Worm (Caenorhabditis elegans): ENCODE results near the gene cyp-14A2.

Gene cyp-14A2

ce11 chrX:13278876-13279275 is 9.4 kb upstream of the cyp-14A2 start, which contains the start of gene phf-33:
Gene phf-33, minus strand, starts transcription at chrX:13278976.
- TF ChIP-seq tlf-1 (GFP tag; optimal IDR thresholded peaks at IDR 0.05) (no peak), nfyb-1 (GFP tag; IDR thresholded peaks at IDR 0.05) (no peak), lsl-1 (GFP tag; optimal IDR thresholded peaks at IDR 0.05) (no peak), madf-8 (GFP tag; conservative IDR thresholded peaks at IDR 0.05) (no peak), die-1 (tag; optimal IDR thresholded peaks at IDR 0.05) (no peak), tbp1 (GFP tag; optimal IDR thresholded peaks at IDR 0.05) (no peak), snpc-3.4 (tag; optimal IDR thresholded peaks at IDR 0.05) (no peak), snpc-4 (GFP tag; optimal IDR thresholded peaks at IDR 0.05) (no peak), snpc-4 (tag; optimal IDR thresholded peaks at IDR 0.05) (no peak), lir-1 (GFP tag; conservative IDR thresholded peaks at IDR 0.05) (no peak)

ce11 chrX:13274102-13274501 is 4.6 kb upstream of the cyp-14A2 start, which contains the start of gene cyp-14A3:
Gene cyp-14A3, minus strand, starts transcription at chrX:13274202.
- TF ChIP-seq B0035.1 (tag; optimal IDR thresholded peaks at IDR 0.05) (no peak), die-1 (tag; optimal IDR thresholded peaks at IDR 0.05) (no peak), zfh-2 (GFP tag; conservative IDR thresholded peaks at IDR 0.05) (no peak), C06A6.2 (GFP tag; conservative IDR thresholded peaks at IDR 0.05) (no peak), C17E4.6 (GFP tag; IDR thresholded peaks at IDR 0.05) (no peak), mel-28 (tag; optimal IDR thresholded peaks at IDR 0.05; ENCODE audit: borderline replicate concordance) (no peak), B0261.1 (tag; optimal IDR thresholded peaks at IDR 0.05) (no peak), hrde-1 (tag; optimal IDR thresholded peaks at IDR 0.05; ENCODE audit: borderline replicate concordance) (no peak), F49E8.2 (tag; optimal IDR thresholded peaks at IDR 0.05; ENCODE audit: insufficient read depth) (no peak), snpc-1.1 (tag; optimal IDR thresholded peaks at IDR 0.05; ENCODE audit: insufficient read depth) (no peak), lin-54 (GFP tag; optimal IDR thresholded peaks at IDR 0.05) (no peak), snpc-1.3 (tag; optimal IDR thresholded peaks at IDR 0.05; ENCODE audit: insufficient read depth) (no peak), F37B4.10 (GFP tag; IDR thresholded peaks at IDR 0.05) (no peak), snpc-3.4 (tag; optimal IDR thresholded peaks at IDR 0.05) (no peak), nfya-2 (GFP tag; IDR thresholded peaks at IDR 0.05) (no peak), egrh-3 (GFP tag; IDR thresholded peaks at IDR 0.05) (no peak), egl-44 (GFP tag; IDR thresholded peaks at IDR 0.05) (no peak), akir-1 (GFP tag; optimal IDR thresholded peaks at IDR 0.05) (no peak), sea-2 (GFP tag; IDR thresholded peaks at IDR 0.05) (no peak)

ce11 chrX:13267230-13267629 is 2.3 kb downstream of the cyp-14A2 start, which contains the start of gene cyp-14A1:
Gene cyp-14A1, minus strand, starts transcription at chrX:13267355.
- TF ChIP-seq dpl-1 (GFP tag; optimal IDR thresholded peaks at IDR 0.05) (no peak), B0035.1 (tag; optimal IDR thresholded peaks at IDR 0.05) (no peak), nfya-1 (tag; optimal IDR thresholded peaks at IDR 0.05; ENCODE audit: borderline replicate concordance, insufficient read depth) (no peak), somi-1 (GFP tag; optimal IDR thresholded peaks at IDR 0.05) (no peak)

ce11 chrX:13264550-13264949 is 4.9 kb downstream of the cyp-14A2 start:
- TF ChIP-seq rcor-1 (GFP tag; IDR thresholded peaks at IDR 0.05): peak; percentile 85
- no peak for TF ChIP-seq F55B11.4 (tag; optimal IDR thresholded peaks at IDR 0.05; ENCODE audit: borderline replicate concordance, insufficient read depth)
- TF ChIP-seq ztf-26 (tag; optimal IDR thresholded peaks at IDR 0.05): no peak
- TF ChIP-seq egl-44 (GFP tag; IDR thresholded peaks at IDR 0.05): peak; percentile 83
- no peak for TF ChIP-seq attf-6 (GFP tag; IDR thresholded peaks at IDR 0.05)
- peak; percentile 62 for TF ChIP-seq fkh-3 (tag; optimal IDR thresholded peaks at IDR 0.05)
- TF ChIP-seq B0019.2 (GFP tag; conservative IDR thresholded peaks at IDR 0.05): no peak
- TF ChIP-seq repo-1 (tag; optimal IDR thresholded peaks at IDR 0.05): peak; percentile 48
- no peak for TF ChIP-seq xnd-1 (tag; optimal IDR thresholded peaks at IDR 0.05)
- TF ChIP-seq unc-130 (GFP tag; optimal IDR thresholded peaks at IDR 0.05): peak; percentile 30
- TF ChIP-seq hmg-1.2 (GFP tag; IDR thresholded peaks at IDR 0.05): peak; percentile 83
- peak; percentile 61 for TF ChIP-seq hrde-1 (tag; optimal IDR thresholded peaks at IDR 0.05; ENCODE audit: borderline replicate concordance)
- peak; percentile 88 for TF ChIP-seq him-1 (tag; optimal IDR thresholded peaks at IDR 0.05)
- TF ChIP-seq ztf-18 (tag; optimal IDR thresholded peaks at IDR 0.05): peak; percentile 60
- no peak for TF ChIP-seq F33H1.4 (GFP tag; IDR thresholded peaks at IDR 0.05)
- no peak for TF ChIP-seq ets-4 (GFP tag; optimal IDR thresholded peaks at IDR 0.05)
